Fruit fly (Drosophila melanogaster) whole organism, pupa: Measurements from ENCODE around the gene CG10183.

Experiments
- CG10348 ChIP-seq: fragments of 200-800 bp; sonication (Bioruptor generic); IDR thresholded peaks from 2 replicates; pipeline ENCODE4 v1.3.6; 2022; ENCODE audit warnings: missing biosample characterization, missing genetic modification characterization
- CG34367 ChIP-seq: fragments of 200-800 bp; sonication (Bioruptor generic); optimal IDR thresholded peaks from 2 replicates; lab custom pipeline; 2018; ENCODE audit warnings: missing biosample characterization, mild to moderate bottlenecking, missing genetic modification characterization
- CG8301 ChIP-seq: fragments of 200-800 bp; sonication (Bioruptor generic); optimal IDR thresholded peaks from 2 replicates; lab custom pipeline; 2018; ENCODE audit warnings: missing biosample characterization, mild to moderate bottlenecking, missing genetic modification characterization
- EcR ChIP-seq: fragments of 200-800 bp; sonication (Bioruptor generic); optimal IDR thresholded peaks from 3 replicates; lab custom pipeline; 2019; ENCODE audit warnings: missing biosample characterization, missing genetic modification characterization, mild to moderate bottlenecking, moderate library complexity, missing genetic modification reagents
- Pif1B ChIP-seq: fragments of 200-800 bp; sonication (Bioruptor generic); optimal IDR thresholded peaks from 3 replicates; lab custom pipeline; 2016; ENCODE audit warnings: missing biosample characterization, missing genetic modification characterization

DNA sequence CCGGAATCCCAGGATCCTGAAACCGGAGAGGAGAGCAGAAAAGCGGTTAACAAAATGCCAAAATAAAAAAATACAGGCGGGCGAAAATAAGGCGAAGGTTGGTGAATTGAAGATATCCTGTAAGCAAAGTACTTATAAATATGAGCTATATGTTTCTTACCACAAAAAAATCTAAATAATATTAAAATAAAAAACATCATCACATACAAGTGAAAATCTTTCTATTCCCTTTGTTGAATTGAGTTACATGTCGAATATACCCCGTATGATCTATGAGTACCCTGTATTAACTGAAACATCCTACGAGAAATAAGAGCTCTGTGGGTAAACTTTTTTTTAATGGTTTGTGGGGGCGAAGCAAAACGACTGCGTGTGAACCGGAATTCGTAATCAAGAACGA, 13.3 kb upstream of the CG10183 start:
- TF ChIP-seq CG8301 (no peak), EcR (no peak), CG10348 (GFP tag; lab: Robert Waterston, UW) (no peak), Pif1B (GFP tag; lab: Kevin White, UChicago) (no peak), CG34367 (tag; lab: Kevin White, UChicago) (no peak)
